Worm (Caenorhabditis elegans) whole organism, L4/young adult: ENCODE measurements around the gene C33A12.3.

Source experiments
- W03F9.2 ChIP-seq: fragments of 150-350 bp; optimal IDR thresholded peaks from 2 replicates; lab custom pipeline; 2014; ENCODE audit warnings: missing biosample characterization, missing genetic modification characterization
- dao-5 ChIP-seq: sonication (generic microtip); optimal IDR thresholded peaks from 2 replicates; lab custom pipeline; 2016; ENCODE audit warnings: missing genotype, missing genetic modification characterization, moderate library complexity, missing compliant biosample characterization
- him-1 ChIP-seq: sonication (generic microtip); optimal IDR thresholded peaks from 2 replicates; lab custom pipeline; 2016; ENCODE audit warnings: missing genotype, missing genetic modification reagents, missing genetic modification characterization, missing compliant biosample characterization

C33A12.3 gene

DNA sequence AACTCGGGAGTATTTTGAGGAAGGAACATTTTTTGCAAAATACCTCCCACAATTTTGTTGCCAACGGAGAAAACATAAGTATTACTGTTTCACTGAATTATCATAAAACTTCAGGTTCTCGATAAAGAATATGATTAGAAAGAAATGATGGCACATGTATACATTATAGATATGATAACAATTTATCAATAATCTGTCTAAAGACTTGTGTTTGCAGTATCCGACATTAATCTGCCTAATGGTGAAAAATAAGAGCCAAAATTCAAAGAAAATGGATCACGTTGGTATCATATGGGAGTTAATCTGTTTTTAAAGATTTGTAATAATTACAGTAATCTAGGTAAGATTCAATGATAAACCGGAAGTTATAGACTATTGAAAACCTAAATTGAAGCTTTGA, 7.8 kb upstream of the C33A12.3 start:
- no peak for TF ChIP-seq him-1 (tag; lab: Kevin White, UChicago)
- TF ChIP-seq dao-5 = no peak
- no peak for TF ChIP-seq W03F9.2

ce11 chrIV:9518608-9519007, 5.8 kb upstream of the C33A12.3 start, which contains the start of gene nlp-35:
TSS of gene nlp-35 (minus strand) at chrIV:9518926.
- no peak for TF ChIP-seq him-1 (tag; lab: Kevin White, UChicago)
- no peak for TF ChIP-seq dao-5
- TF ChIP-seq W03F9.2 = no peak

- no peak for TF ChIP-seq W03F9.2
- no peak for TF ChIP-seq him-1 (tag; lab: Kevin White, UChicago)
- TF ChIP-seq dao-5 = no peak
Measured at ce11 chrIV:9516831-9517230, 4.0 kb upstream of the C33A12.3 start, which contains the start of gene C33A12.19. TSS of gene C33A12.19 (plus strand) at chrIV:9516999.

DNA sequence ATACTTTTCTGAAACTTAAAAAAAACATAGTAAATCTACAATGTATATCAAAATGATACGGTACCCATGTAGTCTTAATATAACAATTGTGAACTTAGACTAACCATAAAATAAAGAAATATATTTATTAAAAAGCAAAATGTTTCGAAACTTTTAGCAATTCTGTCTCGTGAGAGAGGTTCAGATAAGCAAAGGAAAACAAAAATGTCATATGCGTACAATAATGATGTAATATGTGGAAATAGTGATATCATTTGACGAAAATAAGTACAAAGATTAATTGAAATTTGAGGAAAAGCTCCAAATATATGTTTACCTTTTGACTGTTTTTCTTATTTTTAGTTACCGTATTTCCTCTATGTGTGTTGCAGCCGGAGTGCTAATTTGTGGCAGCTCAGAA, 1.3 kb upstream of the C33A12.3 start:
- TF ChIP-seq W03F9.2 (no peak), dao-5 (no peak), him-1 (tag; lab: Kevin White, UChicago) (no peak)

ce11 chrIV:9513360-9513777, 567 bp upstream of the C33A12.3 start:
- TF ChIP-seq him-1 (tag; lab: Kevin White, UChicago) (no peak), W03F9.2 (peak; percentile 28), dao-5 (no peak)

- no peak for TF ChIP-seq dao-5
- TF ChIP-seq him-1 (tag; lab: Kevin White, UChicago) = no peak
- no peak for TF ChIP-seq W03F9.2
Measured at ce11 chrIV:9511640-9512039, 1.2 kb downstream of the C33A12.3 start.

DNA sequence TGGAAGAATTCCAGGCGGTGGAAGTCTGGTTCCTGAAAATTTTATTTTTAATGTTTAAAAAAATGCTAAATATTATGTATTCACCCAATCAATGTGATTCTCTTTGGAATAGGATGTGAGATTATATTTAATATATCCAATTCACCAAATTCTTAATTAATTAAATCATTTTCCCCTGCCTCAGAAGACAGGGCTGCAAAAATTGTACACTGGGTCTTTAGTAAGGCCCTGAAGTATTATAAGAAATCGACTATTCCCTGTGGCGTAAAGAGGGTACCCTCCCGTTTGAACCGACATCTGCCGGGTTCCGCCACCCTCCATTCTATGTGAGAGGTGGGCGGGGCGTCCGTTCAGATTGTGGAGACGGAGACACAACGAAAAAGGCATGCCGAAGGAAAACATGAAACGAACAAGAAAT, 1.6 kb downstream of the C33A12.3 start:
- TF ChIP-seq dao-5 (no peak), him-1 (tag; lab: Kevin White, UChicago) (peak; percentile 57), W03F9.2 (peak; percentile 67)

- TF ChIP-seq W03F9.2 = no peak
- TF ChIP-seq dao-5 = no peak
Measured at ce11 chrIV:9510439-9510838, 2.4 kb downstream of the C33A12.3 start, which contains the start of gene C33A12.4. TSS of gene C33A12.4 (minus strand) at chrIV:9510569.

DNA sequence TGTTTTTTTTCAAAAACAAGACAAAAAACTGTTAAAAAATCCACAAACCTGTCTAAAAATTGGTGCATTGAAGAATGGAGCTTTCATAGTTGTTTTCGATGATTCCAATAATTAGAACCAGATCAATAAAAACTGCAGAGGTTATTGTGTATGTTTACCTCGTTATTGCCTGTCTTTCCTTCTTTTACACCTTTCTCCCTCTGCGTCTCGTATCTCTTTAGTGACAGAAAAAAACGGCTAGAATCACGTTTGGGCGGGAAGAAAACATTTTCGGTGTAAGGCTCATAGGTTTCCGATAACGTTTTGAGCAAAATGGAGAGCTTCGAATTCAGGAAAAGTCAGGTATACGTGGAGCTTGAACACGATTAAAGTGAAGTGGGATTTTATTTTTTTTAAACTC, 4.2 kb downstream of the C33A12.3 start, which contains the start of gene ethe-1:
TSS of gene ethe-1 (minus strand) at position 150 of the 400 bp plus-strand sequence.
- TF ChIP-seq him-1 (tag; lab: Kevin White, UChicago) (no peak), W03F9.2 (no peak)

- TF ChIP-seq him-1 (tag; lab: Kevin White, UChicago) (no peak), dao-5 (no peak), W03F9.2 (no peak)
Measured at ce11 chrIV:9506251-9506650, 6.6 kb downstream of the C33A12.3 start, which contains the start of gene ttr-9. TSS of gene ttr-9 (minus strand) at chrIV:9506351.

DNA sequence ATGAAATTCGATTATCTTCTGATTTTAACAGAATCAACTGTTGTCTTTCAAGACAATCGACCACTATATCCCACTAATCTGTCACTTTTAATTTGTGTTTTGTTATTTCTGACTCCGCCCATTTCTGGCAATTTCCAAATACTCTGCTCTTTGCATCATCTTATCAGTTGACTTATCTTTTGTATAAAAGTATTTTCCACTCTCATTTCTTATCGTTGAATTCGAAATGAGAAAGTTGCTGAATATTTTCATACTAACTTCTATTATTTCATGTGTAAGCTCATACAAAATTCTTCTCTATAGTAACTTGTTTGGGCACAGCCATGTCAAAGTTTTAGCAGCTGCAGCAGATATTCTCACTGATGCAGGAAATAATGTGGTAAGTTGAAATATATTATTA, 12.7 kb downstream of the C33A12.3 start, which contains the start of gene ugt-21:
TSS of gene ugt-21 (plus strand) at position 212 of the 400 bp plus-strand sequence.
- TF ChIP-seq dao-5 = no peak

DNA sequence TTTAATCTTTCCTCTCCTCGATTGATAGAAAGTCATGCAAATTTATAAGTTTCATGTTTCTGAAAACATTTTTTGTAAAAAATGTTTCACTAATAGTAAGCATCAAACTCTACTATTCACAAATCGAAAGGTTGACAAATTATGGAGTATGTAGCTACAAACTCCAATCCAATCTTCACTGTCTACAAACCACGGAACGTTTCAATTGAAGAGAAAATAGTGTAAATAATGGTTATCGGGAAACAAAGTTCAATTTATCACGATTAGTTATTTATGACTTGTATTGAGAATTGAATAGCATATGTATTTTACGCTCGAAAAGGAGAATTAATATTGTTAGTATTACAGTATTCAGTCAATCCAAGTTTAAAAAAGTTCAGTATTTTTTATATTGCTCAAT, 13.2 kb downstream of the C33A12.3 start:
- no peak for TF ChIP-seq W03F9.2
- TF ChIP-seq him-1 (tag; lab: Kevin White, UChicago) = no peak
- TF ChIP-seq dao-5 = no peak

DNA sequence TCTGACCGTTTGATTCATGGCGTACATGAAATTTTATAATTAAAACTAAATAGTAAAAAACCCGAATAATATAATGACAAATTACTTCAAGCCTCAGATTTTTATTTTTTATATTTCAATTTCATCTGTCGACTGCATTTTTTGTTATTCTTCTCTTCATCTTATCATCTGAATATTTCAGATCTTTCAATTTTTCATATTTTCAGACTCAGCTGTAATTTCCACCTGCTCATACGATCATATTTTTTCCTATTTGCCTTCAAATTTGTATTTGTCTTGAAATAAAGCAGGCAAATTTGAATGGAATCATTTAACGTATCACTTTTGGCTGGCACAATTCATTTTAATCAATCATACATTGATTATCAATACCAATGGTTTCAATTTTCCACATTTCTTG, 14.7 kb downstream of the C33A12.3 start, which contains the start of gene sru-4:
TSS of gene sru-4 (plus strand) at position 301 of the 400 bp plus-strand sequence.
- no peak for TF ChIP-seq W03F9.2
- no peak for TF ChIP-seq him-1 (tag; lab: Kevin White, UChicago)
- no peak for TF ChIP-seq dao-5

ce11 chrIV:9496306-9496705, 16.5 kb downstream of the C33A12.3 start, which contains the start of gene sru-3:
TSS of gene sru-3 (plus strand) at chrIV:9496606.
- no peak for TF ChIP-seq dao-5
- no peak for TF ChIP-seq him-1 (tag; lab: Kevin White, UChicago)
- no peak for TF ChIP-seq W03F9.2

ce11 chrIV:9490320-9490719, 22.5 kb downstream of the C33A12.3 start, which contains the start of gene sru-6:
TSS of gene sru-6 (plus strand) at chrIV:9490620.
- TF ChIP-seq him-1 (tag; lab: Kevin White, UChicago) (no peak), dao-5 (no peak), W03F9.2 (no peak)

DNA sequence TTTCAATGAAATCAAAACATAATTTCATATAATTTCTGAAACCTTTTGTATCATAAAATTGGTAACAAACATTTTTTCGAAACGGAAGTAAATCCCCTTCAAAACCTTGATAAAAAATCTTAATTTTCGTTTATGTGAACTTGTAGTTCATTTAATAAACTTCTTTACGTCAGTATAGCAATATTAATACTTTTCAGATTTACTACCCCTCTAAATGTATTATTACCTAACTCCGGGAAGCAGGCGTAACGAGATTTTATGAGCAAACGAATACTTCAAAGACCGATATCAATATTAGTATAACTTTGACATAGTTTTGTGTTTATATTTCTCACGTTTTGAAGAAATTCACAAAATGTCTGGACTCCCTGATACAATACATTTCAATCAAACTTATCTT, 24.5 kb downstream of the C33A12.3 start, which contains the start of gene sru-1:
TSS of gene sru-1 (plus strand) at position 301 of the 400 bp plus-strand sequence.
- no peak for TF ChIP-seq dao-5
- no peak for TF ChIP-seq W03F9.2
- TF ChIP-seq him-1 (tag; lab: Kevin White, UChicago) = no peak
